Worm (Caenorhabditis elegans): ENCODE measurements around the gene mfsd-6.

Gene mfsd-6

DNA sequence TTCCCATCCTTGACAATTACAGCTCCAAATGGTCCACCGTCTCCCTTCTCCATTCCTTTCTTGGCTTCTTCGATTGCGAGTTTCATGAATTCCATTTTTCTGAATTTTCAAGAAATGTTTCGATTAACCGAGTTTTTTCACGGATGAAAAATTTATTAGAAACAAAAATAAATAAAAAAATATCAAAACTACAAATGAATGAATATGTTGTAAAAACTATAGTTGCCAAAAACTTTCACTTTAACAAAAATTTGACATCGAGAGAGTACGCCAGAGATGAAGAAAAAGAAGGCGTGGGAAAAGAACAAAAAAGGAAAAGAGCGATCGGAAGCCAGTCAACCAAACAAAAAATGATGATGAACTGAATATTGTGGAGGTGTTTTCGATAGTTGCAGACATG is 3.7 kb upstream of the mfsd-6 start, which contains the start of gene R13A5.10:
Gene R13A5.10, minus strand, starts transcription at position 101 of the 400 bp plus-strand sequence.
- no peak for TF ChIP-seq mep-1 (tag; optimal IDR thresholded peaks at IDR 0.05)
- no peak for TF ChIP-seq drap-1 (GFP tag; optimal IDR thresholded peaks at IDR 0.05)
- no peak for TF ChIP-seq cnd-1 (tag; optimal IDR thresholded peaks at IDR 0.05)
- TF ChIP-seq unc-39 (tag; optimal IDR thresholded peaks at IDR 0.05) = no peak
- no peak for TF ChIP-seq lin-13 (tag; optimal IDR thresholded peaks at IDR 0.05)
- no peak for TF ChIP-seq ceh-43 (GFP tag; optimal IDR thresholded peaks at IDR 0.05)
- no peak for TF ChIP-seq nhr-12 (tag; optimal IDR thresholded peaks at IDR 0.05)
- no peak for TF ChIP-seq nhr-237 (tag; optimal IDR thresholded peaks at IDR 0.05)
- TF ChIP-seq bed-3 (GFP tag; optimal IDR thresholded peaks at IDR 0.05) = no peak
- no peak for TF ChIP-seq mls-2 (tag; optimal IDR thresholded peaks at IDR 0.05)

DNA sequence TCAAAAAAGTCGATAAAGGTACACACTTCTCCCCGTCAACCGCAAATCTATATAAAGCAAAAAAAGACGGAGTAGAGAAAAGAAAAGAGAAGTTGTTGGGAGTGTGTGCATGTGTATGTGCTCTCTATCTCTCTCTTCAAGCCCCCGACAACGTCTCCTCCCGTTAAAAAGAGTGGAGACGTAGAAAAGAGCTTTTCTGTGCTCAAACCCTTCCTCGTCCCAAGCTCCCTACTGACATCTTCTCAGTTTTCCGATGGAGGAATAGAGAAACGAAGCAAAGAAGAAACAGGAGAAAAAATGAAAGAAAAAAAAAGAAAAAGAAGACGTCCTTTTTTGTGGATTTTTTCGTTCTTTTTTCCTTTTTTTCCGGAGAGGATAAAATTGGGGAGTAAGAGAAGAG is 1.4 kb upstream of the mfsd-6 start:
- TF ChIP-seq ces-1 (GFP tag; optimal IDR thresholded peaks at IDR 0.05) = peak; percentile 30
- no peak for TF ChIP-seq sptf-1 (tag; optimal IDR thresholded peaks at IDR 0.05)

DNA sequence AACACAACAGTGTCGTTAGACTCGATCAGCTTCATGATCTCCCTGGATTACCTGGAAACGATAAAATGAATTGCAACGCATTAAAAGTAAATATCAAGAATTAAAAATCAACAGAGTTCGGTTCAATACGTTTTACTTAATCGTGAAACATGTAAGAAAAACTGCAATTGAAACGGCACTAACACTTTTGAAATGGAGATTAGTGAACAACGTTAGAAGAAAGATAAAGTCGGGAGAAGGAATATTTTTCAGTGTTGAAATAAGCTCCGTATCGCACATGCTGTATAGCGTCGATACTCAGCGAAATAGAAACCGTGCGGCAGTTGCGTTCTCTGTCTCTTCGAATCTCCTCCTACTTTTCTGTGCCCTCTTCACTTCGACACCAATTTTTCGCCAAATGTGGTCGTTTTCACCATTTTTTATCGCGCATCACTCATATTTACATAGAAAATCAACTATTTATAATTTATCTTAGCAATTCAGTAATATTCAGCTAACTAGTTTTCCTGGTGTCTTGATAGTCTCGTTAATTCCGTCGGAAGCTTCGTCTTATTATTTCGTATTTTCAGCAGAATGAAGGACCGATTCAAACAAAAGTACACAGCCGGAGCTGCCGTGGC is 6.3 kb downstream of the mfsd-6 start, which contains the start of the genes rpl-9 and lpd-7:
Gene rpl-9, minus strand, starts transcription at position 51 of the 620 bp plus-strand sequence.
Gene lpd-7, plus strand, starts transcription at position 570 of the 620 bp plus-strand sequence.
- no peak for TF ChIP-seq blmp-1 (tag; optimal IDR thresholded peaks at IDR 0.05)
- TF ChIP-seq ces-1 (GFP tag; optimal IDR thresholded peaks at IDR 0.05) = peak; percentile 49
- peak; percentile 2 for TF ChIP-seq lin-32 (GFP tag; optimal IDR thresholded peaks at IDR 0.05)
- TF ChIP-seq unc-39 (tag; optimal IDR thresholded peaks at IDR 0.05) = no peak
- TF ChIP-seq nhr-76 (tag; optimal IDR thresholded peaks at IDR 0.05) = no peak
- no peak for TF ChIP-seq elt-1 (tag; optimal IDR thresholded peaks at IDR 0.05; ENCODE audit: borderline replicate concordance, insufficient read depth)
- no peak for TF ChIP-seq M03D4.4 (tag; optimal IDR thresholded peaks at IDR 0.05)
- TF ChIP-seq drap-1 (GFP tag; optimal IDR thresholded peaks at IDR 0.05) = no peak
- peak; percentile 32 for TF ChIP-seq sptf-1 (tag; optimal IDR thresholded peaks at IDR 0.05)
- TF ChIP-seq cnd-1 (tag; optimal IDR thresholded peaks at IDR 0.05) = no peak
- TF ChIP-seq unc-120 (tag; optimal IDR thresholded peaks at IDR 0.05; ENCODE audit: poor library complexity, severe bottlenecking) = peak; percentile 61
- peak; percentile 72 for TF ChIP-seq lin-13 (tag; optimal IDR thresholded peaks at IDR 0.05)
- TF ChIP-seq bed-3 (GFP tag; optimal IDR thresholded peaks at IDR 0.05) = no peak
- TF ChIP-seq nhr-28 (tag; optimal IDR thresholded peaks at IDR 0.05) = no peak
- TF ChIP-seq ceh-39 (tag; optimal IDR thresholded peaks at IDR 0.05) = peak; percentile 33
- no peak for TF ChIP-seq ceh-43 (GFP tag; optimal IDR thresholded peaks at IDR 0.05)
- no peak for TF ChIP-seq nhr-12 (tag; optimal IDR thresholded peaks at IDR 0.05)
- TF ChIP-seq lsy-2 (tag; optimal IDR thresholded peaks at IDR 0.05) = peak; percentile 84
- TF ChIP-seq nhr-2 (tag; optimal IDR thresholded peaks at IDR 0.05) = no peak
- no peak for TF ChIP-seq tbx-8 (GFP tag; optimal IDR thresholded peaks at IDR 0.05)
- peak; percentile 21 for TF ChIP-seq mab-5 (tag; optimal IDR thresholded peaks at IDR 0.05)
- no peak for TF ChIP-seq mls-2 (tag; optimal IDR thresholded peaks at IDR 0.05)
- TF ChIP-seq snpc-4 (tag; optimal IDR thresholded peaks at IDR 0.05) = no peak
- TF ChIP-seq mep-1 (tag; optimal IDR thresholded peaks at IDR 0.05) = peak; percentile 95
- peak; percentile 75 for TF ChIP-seq hlh-1 (tag; optimal IDR thresholded peaks at IDR 0.05)
- TF ChIP-seq flh-1 (GFP tag; optimal IDR thresholded peaks at IDR 0.05) = no peak
- TF ChIP-seq sem-2 (GFP tag; optimal IDR thresholded peaks at IDR 0.05) = no peak
- TF ChIP-seq elt-3 (tag; optimal IDR thresholded peaks at IDR 0.05) = peak; percentile 18
- no peak for TF ChIP-seq zip-8 (tag; optimal IDR thresholded peaks at IDR 0.05)
- no peak for TF ChIP-seq ztf-11 (tag; optimal IDR thresholded peaks at IDR 0.05)
- peak; percentile 28 for TF ChIP-seq ham-2 (GFP tag; optimal IDR thresholded peaks at IDR 0.05)
- TF ChIP-seq pha-4 (tag; optimal IDR thresholded peaks at IDR 0.05) = peak; percentile 75
- TF ChIP-seq unc-62 (GFP tag; optimal IDR thresholded peaks at IDR 0.05) = peak; percentile 63
- no peak for TF ChIP-seq ceh-83 (GFP tag; optimal IDR thresholded peaks at IDR 0.05)
- TF ChIP-seq nhr-237 (tag; optimal IDR thresholded peaks at IDR 0.05) = peak; percentile 72

- TF ChIP-seq unc-120 (tag; optimal IDR thresholded peaks at IDR 0.05; ENCODE audit: poor library complexity, severe bottlenecking) (no peak), lsy-2 (tag; optimal IDR thresholded peaks at IDR 0.05) (no peak), snpc-4 (tag; optimal IDR thresholded peaks at IDR 0.05) (no peak), sem-2 (GFP tag; optimal IDR thresholded peaks at IDR 0.05) (no peak), nhr-76 (tag; optimal IDR thresholded peaks at IDR 0.05) (no peak), lin-13 (tag; optimal IDR thresholded peaks at IDR 0.05) (no peak), M03D4.4 (tag; optimal IDR thresholded peaks at IDR 0.05) (no peak), elt-1 (tag; optimal IDR thresholded peaks at IDR 0.05; ENCODE audit: borderline replicate concordance, insufficient read depth) (no peak), elt-3 (tag; optimal IDR thresholded peaks at IDR 0.05) (no peak), ham-2 (GFP tag; optimal IDR thresholded peaks at IDR 0.05) (no peak), unc-39 (tag; optimal IDR thresholded peaks at IDR 0.05) (no peak), drap-1 (GFP tag; optimal IDR thresholded peaks at IDR 0.05) (no peak), mab-5 (tag; optimal IDR thresholded peaks at IDR 0.05) (no peak), hlh-1 (tag; optimal IDR thresholded peaks at IDR 0.05) (no peak), flh-1 (GFP tag; optimal IDR thresholded peaks at IDR 0.05) (no peak), zip-8 (tag; optimal IDR thresholded peaks at IDR 0.05) (no peak), ces-1 (GFP tag; optimal IDR thresholded peaks at IDR 0.05) (no peak)
Observed at ce11 chrIII:7571726-7572125, 7.5 kb downstream of the mfsd-6 start.

All from whole organism, mixed stage, embryonic.